Fruit fly (Drosophila melanogaster) whole organism, embryonic: Measurements from ENCODE around the gene mon2.

ENCODE experiments used
- Abd-B ChIP-seq: fragments of 200-800 bp; sonication (Bioruptor generic); optimal IDR thresholded peaks from 2 replicates; lab custom pipeline; 2018; ENCODE audit warnings: missing biosample characterization, mild to moderate bottlenecking, missing genetic modification characterization, moderate library complexity
- B-H1 ChIP-seq: fragments of 200-800 bp; sonication (Bioruptor generic); IDR thresholded peaks from 3 replicates; pipeline ENCODE4 v1.3.6; 2022; ENCODE audit warnings: missing biosample characterization, missing genetic modification characterization
- CG10267 ChIP-seq: fragments of 200-800 bp; sonication (Bioruptor generic); optimal IDR thresholded peaks from 2 replicates; lab custom pipeline; 2018; ENCODE audit warnings: missing biosample characterization, mild to moderate bottlenecking, missing genetic modification characterization, moderate library complexity
- CG12104 ChIP-seq: fragments of 200-800 bp; sonication (Bioruptor generic); optimal IDR thresholded peaks from 3 replicates; lab custom pipeline; 2016; ENCODE audit warnings: missing biosample characterization, missing genetic modification characterization
- CG12659 ChIP-seq: fragments of 200-800 bp; sonication (Bioruptor generic); optimal IDR thresholded peaks from 3 replicates; lab custom pipeline; 2017; ENCODE audit warnings: mild to moderate bottlenecking, missing biosample characterization, missing genetic modification reagents, missing genetic modification characterization
- CG17829 ChIP-seq: fragments of 200-800 bp; optimal IDR thresholded peaks from 2 replicates; lab custom pipeline; 2019; ENCODE audit warnings: missing biosample characterization, mild to moderate bottlenecking, missing genetic modification characterization, moderate library complexity
- CG2889 ChIP-seq: fragments of 200-800 bp; sonication (Bioruptor generic); IDR thresholded peaks from 3 replicates; pipeline ENCODE4 v1.3.6; 2022; ENCODE audit warnings: missing biosample characterization, missing genetic modification characterization
- CG4424 ChIP-seq: fragments of 200-800 bp; sonication (Bioruptor generic); optimal IDR thresholded peaks from 3 replicates; lab custom pipeline; 2016; ENCODE audit warnings: missing biosample characterization, missing genetic modification characterization
- CG4707 ChIP-seq: fragments of 200-800 bp; sonication (Bioruptor generic); optimal IDR thresholded peaks from 2 replicates; lab custom pipeline; 2018; ENCODE audit warnings: missing biosample characterization, mild to moderate bottlenecking, missing genetic modification characterization, moderate library complexity
- CG7556 ChIP-seq: fragments of 200-800 bp; sonication (Bioruptor generic); optimal IDR thresholded peaks from 2 replicates; lab custom pipeline; 2017; ENCODE audit warnings: missing biosample characterization, mild to moderate bottlenecking, missing genetic modification characterization
- CG9876 ChIP-seq: fragments of 200-800 bp; sonication (Bioruptor generic); optimal IDR thresholded peaks from 2 replicates; lab custom pipeline; 2016; ENCODE audit warnings: missing biosample characterization, missing genetic modification characterization
- Ets65A ChIP-seq: fragments of 200-800 bp; sonication (Bioruptor generic); peaks from one replicate; lab custom pipeline; 2016; ENCODE audit warnings: missing biosample characterization, missing genetic modification characterization
- Oli ChIP-seq: fragments of 200-800 bp; sonication (Bioruptor generic); optimal IDR thresholded peaks from 2 replicates; lab custom pipeline; 2018; ENCODE audit warnings: missing biosample characterization, mild to moderate bottlenecking, missing genetic modification characterization, moderate library complexity
- bbx ChIP-seq: fragments of 200-800 bp; sonication (Bioruptor generic); IDR thresholded peaks from 2 replicates; pipeline ENCODE4 v1.3.6; 2022; ENCODE audit warnings: missing biosample characterization, missing genetic modification characterization; ENCODE audit not compliant: partially characterized antibody
- bsh ChIP-seq, 2 experiments: fragments of 200-800 bp; sonication (Bioruptor generic); optimal IDR thresholded peaks; 2 replicates each; lab custom pipeline; 2017 to 2018; ENCODE audit warnings: mild to moderate bottlenecking in 2 of 2, missing biosample characterization in 2 of 2, missing genetic modification characterization in 2 of 2, moderate library complexity in 1 of 2
- esg ChIP-seq: fragments of 200-800 bp; sonication (Bioruptor generic); conservative IDR thresholded peaks from 2 replicates; pipeline ENCODE4 v1.3.6; 2022; ENCODE audit warnings: missing biosample characterization, missing genetic modification characterization
- fd3F ChIP-seq: fragments of 200-800 bp; sonication (Bioruptor generic); optimal IDR thresholded peaks from 2 replicates; lab custom pipeline; 2018; ENCODE audit warnings: missing biosample characterization, mild to moderate bottlenecking, missing genetic modification characterization, moderate library complexity
- kah ChIP-seq: fragments of 200-800 bp; sonication (Bioruptor generic); optimal IDR thresholded peaks from 2 replicates; lab custom pipeline; 2018; ENCODE audit warnings: missing biosample characterization, mild to moderate bottlenecking, missing genetic modification characterization
- lilli ChIP-seq: fragments of 200-800 bp; sonication (Bioruptor generic); optimal IDR thresholded peaks from 3 replicates; lab custom pipeline; 2016; ENCODE audit warnings: missing biosample characterization, missing genetic modification characterization
- slbo ChIP-seq: fragments of 200-800 bp; sonication (Bioruptor generic); IDR thresholded peaks from 2 replicates; pipeline ENCODE4 v1.3.6; 2022; ENCODE audit warnings: missing biosample characterization, missing genetic modification characterization
- sr ChIP-seq: fragments of 200-800 bp; sonication (Bioruptor generic); IDR thresholded peaks from 3 replicates; pipeline ENCODE4 v1.3.6; 2022; ENCODE audit warnings: missing biosample characterization, missing genetic modification characterization

Gene mon2

dm6 chr2L:8071112-8071976 lies 52.5 kb downstream of the mon2 start, which contains the start of gene poe (continued):
- 0 out of 3 replicates have a peak, but pooled peaks have one; percentile 30 for TF ChIP-seq CG2889 (GFP tag; lab: Robert Waterston, UW)
- TF ChIP-seq esg = 0 out of 2 replicates have a peak, but pooled peaks have one; percentile 27
- peak; percentile 74 for TF ChIP-seq CG10267 (tag; lab: Kevin White, UChicago)
- peak; percentile 48; the same call in 2 of the 3 replicates for TF ChIP-seq B-H1
- TF ChIP-seq CG4424 (GFP tag; lab: Kevin White, UChicago) = peak; percentile 44
- TF ChIP-seq CG17829 = peak; percentile 73
- TF ChIP-seq fd3F = no peak
- TF ChIP-seq bbx = 0 out of 2 replicates have a peak, but pooled peaks have one; percentile 38
- peak; percentile 22 for TF ChIP-seq CG12104 (GFP tag; lab: Kevin White, UChicago)
- peak; percentile 22 for TF ChIP-seq kah (GFP tag; lab: Kevin White, UChicago)
- TF ChIP-seq sr (GFP tag; lab: Robert Waterston, UW) = no peak
- TF ChIP-seq CG9876 = no peak
- TF ChIP-seq Ets65A (GFP tag; lab: Kevin White, UChicago) = peak; percentile 45
- TF ChIP-seq Oli (tag; lab: Kevin White, UChicago) = peak; percentile 23
- peak; percentile 67 for TF ChIP-seq CG12659 (GFP tag; lab: Kevin White, UChicago)
- TF ChIP-seq CG4707 (GFP tag; lab: Kevin White, UChicago) = peak; percentile 29
- peak; percentile 59 for TF ChIP-seq slbo (GFP tag; lab: Robert Waterston, UW)
- no peak for TF ChIP-seq CG7556 (GFP tag; lab: Kevin White, UChicago)
- no peak for TF ChIP-seq lilli (GFP tag; lab: Kevin White, UChicago)
- TF ChIP-seq Abd-B (GFP tag; lab: Kevin White, UChicago) = peak; percentile 84
- TF ChIP-seq bsh (GFP tag; optimal IDR thresholded peaks at IDR 0.05; lab: Kevin White, UChicago) = peak in 1 of 2 experiments; percentile 35
